Fruit fly (Drosophila melanogaster) whole organism, embryonic: ENCODE results near the gene Polr2I.

Experiments used
- CG10147 ChIP-seq: fragments of 200-800 bp; sonication (Bioruptor generic); optimal IDR thresholded peaks from 2 replicates; lab custom pipeline; 2019; ENCODE audit warnings: missing biosample characterization, mild to moderate bottlenecking, missing genetic modification characterization, moderate library complexity
- CG10366 ChIP-seq: fragments of 200-800 bp; sonication (Bioruptor generic); IDR thresholded peaks from 2 replicates; pipeline ENCODE4 v1.3.6; 2022; ENCODE audit warnings: missing biosample characterization, missing genetic modification characterization
- CG10979 ChIP-seq: fragments of 200-800 bp; sonication (Bioruptor generic); optimal IDR thresholded peaks from 2 replicates; lab custom pipeline; 2018; ENCODE audit warnings: missing biosample characterization, mild to moderate bottlenecking, missing genetic modification characterization, moderate library complexity
- CG12659 ChIP-seq: fragments of 200-800 bp; sonication (Bioruptor generic); optimal IDR thresholded peaks from 3 replicates; lab custom pipeline; 2017; ENCODE audit warnings: mild to moderate bottlenecking, missing biosample characterization, missing genetic modification reagents, missing genetic modification characterization
- CG14710 ChIP-seq: fragments of 200-800 bp; sonication (Bioruptor generic); optimal IDR thresholded peaks from 3 replicates; lab custom pipeline; 2019; ENCODE audit warnings: missing biosample characterization, mild to moderate bottlenecking, missing genetic modification characterization, moderate library complexity
- CG17359 ChIP-seq: fragments of 200-800 bp; sonication (Bioruptor generic); optimal IDR thresholded peaks from 3 replicates; lab custom pipeline; 2018; ENCODE audit warnings: missing biosample characterization, mild to moderate bottlenecking, missing genetic modification characterization, moderate library complexity
- CG17829 ChIP-seq: fragments of 200-800 bp; optimal IDR thresholded peaks from 2 replicates; lab custom pipeline; 2019; ENCODE audit warnings: missing biosample characterization, mild to moderate bottlenecking, missing genetic modification characterization, moderate library complexity
- CG18599 ChIP-seq: fragments of 200-800 bp; sonication (Bioruptor generic); optimal IDR thresholded peaks from 3 replicates; lab custom pipeline; 2017; ENCODE audit warnings: missing biosample characterization, missing genetic modification characterization, mild to moderate bottlenecking, moderate library complexity, missing genetic modification reagents
- CG2120 ChIP-seq: fragments of 200-800 bp; sonication (Bioruptor generic); optimal IDR thresholded peaks from 3 replicates; lab custom pipeline; 2016; ENCODE audit warnings: missing biosample characterization, missing genetic modification characterization
- CG31441 ChIP-seq: fragments of 200-800 bp; sonication (Bioruptor generic); IDR thresholded peaks from 2 replicates; pipeline ENCODE4 v1.3.6; 2022; ENCODE audit warnings: missing biosample characterization, missing genetic modification characterization
- CG3281 ChIP-seq: fragments of 200-800 bp; sonication (Bioruptor generic); optimal IDR thresholded peaks from 3 replicates; lab custom pipeline; 2017; ENCODE audit warnings: missing biosample characterization, mild to moderate bottlenecking, missing genetic modification characterization
- CG34376 ChIP-seq: fragments of 200-800 bp; sonication (Bioruptor generic); optimal IDR thresholded peaks from 2 replicates; lab custom pipeline; 2018; ENCODE audit warnings: missing biosample characterization, mild to moderate bottlenecking, missing genetic modification characterization
- CG6854 ChIP-seq: fragments of 200-800 bp; sonication (Bioruptor generic); optimal IDR thresholded peaks from 3 replicates; lab custom pipeline; 2017; ENCODE audit warnings: missing biosample characterization, mild to moderate bottlenecking, missing genetic modification characterization
- CG7372 ChIP-seq: fragments of 200-800 bp; sonication (Bioruptor generic); IDR thresholded peaks from 2 replicates; pipeline ENCODE4 v1.3.6; 2022; ENCODE audit warnings: missing biosample characterization, missing genetic modification characterization
- CG8924 ChIP-seq: fragments of 200-800 bp; optimal IDR thresholded peaks from 3 replicates; lab custom pipeline; 2019; ENCODE audit warnings: missing biosample characterization, mild to moderate bottlenecking, missing genetic modification characterization, moderate library complexity
- CG9876 ChIP-seq: fragments of 200-800 bp; sonication (Bioruptor generic); optimal IDR thresholded peaks from 2 replicates; lab custom pipeline; 2016; ENCODE audit warnings: missing biosample characterization, missing genetic modification characterization
- D ChIP-seq, 2 experiments: fragments of 200-800 bp in 1 of 2; fragments of >200 bp in 1 of 2; sonication (Bioruptor generic) in 1 of 2; optimal IDR thresholded peaks; 2 replicates in 1 of 2; 3 replicates in 1 of 2; lab custom pipeline; 2017; ENCODE audit warnings: mild to moderate bottlenecking in 1 of 2, missing biosample characterization in 1 of 2, missing genetic modification characterization in 1 of 2, missing genetic modification reagents in 1 of 2
- D19A ChIP-seq: fragments of 200-800 bp; optimal IDR thresholded peaks from 3 replicates; lab custom pipeline; 2019; ENCODE audit warnings: missing biosample characterization, mild to moderate bottlenecking, missing genetic modification characterization, moderate library complexity
- Eip74EF ChIP-seq, 2 experiments: fragments of 200-800 bp in 1 of 2; fragments of >200 bp in 1 of 2; sonication (Bioruptor generic) in 1 of 2; optimal IDR thresholded peaks; 2 replicates each; lab custom pipeline; 2017 to 2019; ENCODE audit warnings: missing biosample characterization in 2 of 2, missing genetic modification characterization in 2 of 2, mild to moderate bottlenecking in 1 of 2, moderate library complexity in 1 of 2
- Fer1 ChIP-seq: fragments of 200-800 bp; sonication (Bioruptor generic); optimal IDR thresholded peaks from 2 replicates; lab custom pipeline; 2017; ENCODE audit warnings: missing biosample characterization, mild to moderate bottlenecking, missing genetic modification characterization
- Fer3 ChIP-seq: fragments of 200-800 bp; sonication (Bioruptor generic); optimal IDR thresholded peaks from 2 replicates; lab custom pipeline; 2018; ENCODE audit warnings: missing biosample characterization, mild to moderate bottlenecking, missing genetic modification characterization, moderate library complexity
- Hand ChIP-seq: fragments of 200-800 bp; sonication (Bioruptor generic); optimal IDR thresholded peaks from 2 replicates; lab custom pipeline; 2017; ENCODE audit warnings: mild to moderate bottlenecking, missing biosample characterization, missing genetic modification reagents, missing genetic modification characterization
- Hr39 ChIP-seq: fragments of >200 bp; optimal IDR thresholded peaks from 2 replicates; lab custom pipeline; 2017
- Hr51 ChIP-seq, 2 experiments: fragments of 200-800 bp; sonication (Bioruptor generic); optimal IDR thresholded peaks; 2 replicates in 1 of 2; 3 replicates in 1 of 2; lab custom pipeline; 2016 to 2018; ENCODE audit warnings: missing biosample characterization in 2 of 2, missing genetic modification characterization in 2 of 2, mild to moderate bottlenecking in 1 of 2, moderate library complexity in 1 of 2
- Lim3 ChIP-seq: fragments of 200-800 bp; sonication (Bioruptor generic); IDR thresholded peaks from 2 replicates; pipeline ENCODE4 v1.3.6; 2022; ENCODE audit warnings: missing biosample characterization, missing genetic modification characterization
- Med ChIP-seq: fragments of 200-800 bp; sonication (Bioruptor generic); peaks from one replicate; lab custom pipeline; 2016; ENCODE audit warnings: missing biosample characterization, missing genetic modification characterization, mild to moderate bottlenecking, inconsistent platforms, moderate library complexity
- NC2β ChIP-seq: fragments of 200-800 bp; sonication (Bioruptor generic); optimal IDR thresholded peaks from 2 replicates; lab custom pipeline; 2016; ENCODE audit warnings: missing biosample characterization, missing genetic modification characterization
- Ssrp ChIP-seq: fragments of 200-800 bp; sonication (Bioruptor generic); optimal IDR thresholded peaks from 2 replicates; lab custom pipeline; 2018; ENCODE audit warnings: missing biosample characterization, mild to moderate bottlenecking, missing genetic modification characterization, moderate library complexity
- Stat92E ChIP-seq, 3 experiments: fragments of >200 bp in 2 of 3; fragments of 200-800 bp in 1 of 3; sonication (Bioruptor generic) in 1 of 3; optimal IDR thresholded peaks; 2 replicates each; lab custom pipeline; 2017 to 2019; ENCODE audit warnings: missing biosample characterization in 3 of 3, missing genetic modification characterization in 3 of 3, mild to moderate bottlenecking in 1 of 3, moderate library complexity in 1 of 3
- Trl ChIP-seq, 3 experiments: fragments of >200 bp in 2 of 3; fragments of 200-800 bp in 1 of 3; sonication (Bioruptor generic) in 1 of 3; optimal IDR thresholded peaks; 2 replicates in 1 of 3; 3 replicates in 2 of 3; lab custom pipeline; 2016 to 2017; ENCODE audit warnings: missing biosample characterization in 1 of 3, missing genetic modification characterization in 1 of 3
- Xbp1 ChIP-seq: fragments of 200-800 bp; sonication (Bioruptor generic); optimal IDR thresholded peaks from 3 replicates; lab custom pipeline; 2016; ENCODE audit warnings: missing biosample characterization, mild to moderate bottlenecking, missing genetic modification characterization
- al ChIP-seq: fragments of 200-800 bp; sonication (Bioruptor generic); IDR thresholded peaks from 2 replicates; pipeline ENCODE4 v1.3.6; 2022; ENCODE audit warnings: missing biosample characterization, missing genetic modification characterization
- ash1 ChIP-seq: fragments of 200-800 bp; sonication (Bioruptor generic); optimal IDR thresholded peaks from 2 replicates; lab custom pipeline; 2018; ENCODE audit warnings: missing biosample characterization, mild to moderate bottlenecking, missing genetic modification characterization
- dpn ChIP-seq, 2 experiments: fragments of 200-800 bp; sonication (Bioruptor generic); optimal IDR thresholded peaks; 3 replicates each; lab custom pipeline; 2016; ENCODE audit warnings: missing biosample characterization in 2 of 2, missing genetic modification characterization in 2 of 2
- esg ChIP-seq: fragments of 200-800 bp; sonication (Bioruptor generic); conservative IDR thresholded peaks from 2 replicates; pipeline ENCODE4 v1.3.6; 2022; ENCODE audit warnings: missing biosample characterization, missing genetic modification characterization
- fu2 ChIP-seq: fragments of 200-800 bp; sonication (Bioruptor generic); optimal IDR thresholded peaks from 2 replicates; lab custom pipeline; 2016; ENCODE audit warnings: missing biosample characterization, missing genetic modification characterization
- gce ChIP-seq: fragments of 200-800 bp; sonication (Bioruptor generic); IDR thresholded peaks from 3 replicates; pipeline ENCODE4 v1.3.6; 2022; ENCODE audit warnings: missing biosample characterization, missing genetic modification characterization
- grau ChIP-seq: fragments of 200-800 bp; optimal IDR thresholded peaks from 3 replicates; lab custom pipeline; 2019; ENCODE audit warnings: missing biosample characterization, mild to moderate bottlenecking, missing genetic modification characterization, moderate library complexity
- gsb-n ChIP-seq: fragments of 200-800 bp; sonication (Bioruptor generic); optimal IDR thresholded peaks from 3 replicates; lab custom pipeline; 2018; ENCODE audit warnings: missing biosample characterization, mild to moderate bottlenecking, missing genetic modification characterization
- lab ChIP-seq: fragments of 200-800 bp; sonication (Bioruptor generic); optimal IDR thresholded peaks from 3 replicates; lab custom pipeline; 2017; ENCODE audit warnings: missing biosample characterization, missing genetic modification characterization, mild to moderate bottlenecking, moderate library complexity, missing genetic modification reagents
- nau ChIP-seq: fragments of 200-800 bp; sonication (Bioruptor generic); optimal IDR thresholded peaks from 3 replicates; lab custom pipeline; 2017; ENCODE audit warnings: missing biosample characterization, mild to moderate bottlenecking, missing genetic modification characterization, missing genetic modification reagents
- ro ChIP-seq: fragments of 200-800 bp; sonication (Bioruptor generic); IDR thresholded peaks from 2 replicates; pipeline ENCODE4 v1.3.6; 2022; ENCODE audit warnings: missing biosample characterization, missing genetic modification characterization
- schlank ChIP-seq: fragments of 200-800 bp; sonication (Bioruptor generic); optimal IDR thresholded peaks from 2 replicates; lab custom pipeline; 2018; ENCODE audit warnings: missing biosample characterization, mild to moderate bottlenecking, missing genetic modification characterization
- scrt ChIP-seq: fragments of 200-800 bp; sonication (Bioruptor generic); optimal IDR thresholded peaks from 2 replicates; lab custom pipeline; 2018; ENCODE audit warnings: missing biosample characterization, mild to moderate bottlenecking, missing genetic modification characterization, moderate library complexity
- stc ChIP-seq: fragments of 200-800 bp; sonication (Bioruptor generic); IDR thresholded peaks from 2 replicates; pipeline ENCODE4 v1.3.6; 2022; ENCODE audit warnings: missing biosample characterization, missing genetic modification characterization
- tna ChIP-seq: fragments of 200-800 bp; sonication (Bioruptor generic); IDR thresholded peaks from 2 replicates; pipeline ENCODE4 v1.3.6; 2022; ENCODE audit warnings: missing biosample characterization, missing genetic modification characterization; ENCODE audit not compliant: partially characterized antibody
- z ChIP-seq: fragments of 200-800 bp; sonication (Bioruptor generic); IDR thresholded peaks from 3 replicates; pipeline ENCODE4 v1.3.6; 2022; ENCODE audit warnings: missing biosample characterization, missing genetic modification characterization
- zfh2 ChIP-seq: fragments of 200-800 bp; sonication (Bioruptor generic); optimal IDR thresholded peaks from 2 replicates; lab custom pipeline; 2016; ENCODE audit warnings: missing biosample characterization, missing genetic modification characterization

Gene Polr2I

DNA sequence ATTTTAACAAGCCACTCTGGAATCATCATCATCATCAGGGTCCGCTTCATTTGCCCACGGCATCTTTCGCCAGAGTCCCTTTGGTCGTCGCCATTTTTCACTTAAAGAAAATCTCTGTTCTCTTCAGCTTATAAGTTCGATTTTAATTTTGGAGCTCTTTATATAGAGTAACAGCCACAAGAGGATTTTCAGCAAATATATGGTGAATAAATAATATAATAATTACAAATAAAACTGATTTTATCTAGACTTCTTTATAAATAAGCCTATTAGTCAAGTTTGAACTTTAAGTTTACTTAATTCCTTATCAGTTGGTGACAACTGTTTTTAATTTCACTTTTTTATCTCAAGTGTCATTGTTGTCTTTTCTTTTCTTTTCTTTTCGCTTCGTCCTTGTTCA, 39.6 kb downstream of the Polr2I start (continued):
- TF ChIP-seq Fer3 (peak; percentile 0), gce (GFP tag; lab: Robert Waterston, UW) (no peak), ro (GFP tag; lab: Robert Waterston, UW) (no peak), Lim3 (GFP tag; lab: Robert Waterston, UW) (no peak), tna (GFP tag; lab: Robert Waterston, UW) (no peak), CG3281 (GFP tag; lab: Kevin White, UChicago) (peak; percentile 10), CG10366 (no peak), Hr39 (no peak), zfh2 (GFP tag; lab: Kevin White, UChicago) (no peak), CG2120 (GFP tag; lab: Kevin White, UChicago) (peak; percentile 13), CG8924 (tag; lab: Kevin White, UChicago) (peak; percentile 10), grau (tag; lab: Kevin White, UChicago) (peak; percentile 41), CG31441 (GFP tag; lab: Robert Waterston, UW) (0 out of 2 replicates have a peak, but pooled peaks have one; percentile 11), CG18599 (GFP tag; lab: Kevin White, UChicago) (peak; percentile 69), lab (GFP tag; lab: Kevin White, UChicago) (peak; percentile 51), esg (GFP tag; lab: Robert Waterston, UW) (no peak), NC2β (GFP tag; lab: Kevin White, UChicago) (no peak)

DNA sequence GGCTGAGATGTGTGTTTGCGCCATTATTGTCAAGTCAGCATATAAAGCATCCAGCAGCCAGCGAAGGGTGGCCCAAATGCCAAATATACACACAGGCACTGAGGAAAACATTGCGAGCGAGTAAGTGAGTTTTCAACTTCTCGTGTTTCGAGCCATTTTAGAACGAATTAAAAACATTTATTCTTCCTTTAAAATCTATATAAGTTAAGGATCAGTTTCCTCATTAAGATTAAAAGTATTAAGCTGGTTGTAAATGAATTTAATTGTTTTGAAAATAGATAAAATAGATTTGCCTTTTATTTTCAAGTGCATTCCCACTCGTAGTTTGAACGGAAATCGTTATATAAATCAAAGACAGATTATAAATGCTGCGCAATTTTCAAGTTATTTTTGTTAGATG, 42.5 kb downstream of the Polr2I start:
- TF ChIP-seq CG10979 (tag; lab: Kevin White, UChicago) (peak; percentile 39), Med (GFP tag; lab: Kevin White, UChicago) (peak; percentile 83), al (GFP tag; lab: Robert Waterston, UW) (no peak), ash1 (GFP tag; lab: Kevin White, UChicago) (no peak), Fer1 (GFP tag; lab: Kevin White, UChicago) (peak; percentile 57), CG14710 (tag; lab: Kevin White, UChicago) (peak; percentile 16), gsb-n (peak; percentile 10), CG7372 (GFP tag; lab: Robert Waterston, UW) (0 out of 2 replicates have a peak, but pooled peaks have one; percentile 16), Hr51 (GFP tag; optimal IDR thresholded peaks at IDR 0.05; lab: Kevin White, UChicago) (peak in 1 of 2 experiments; percentile 66), stc (0 out of 2 replicates have a peak, but pooled peaks have one; percentile 10), Ssrp (peak; percentile 22), CG17829 (peak; percentile 8), dpn (GFP tag; optimal IDR thresholded peaks at IDR 0.05; lab: Kevin White, UChicago) (peak in 1 of 2 experiments; percentile 12), Eip74EF (GFP tag; optimal IDR thresholded peaks at IDR 0.05; lab: Kevin White, UChicago) (peak in 1 of 2 experiments; percentile 16), scrt (GFP tag; lab: Kevin White, UChicago) (peak; percentile 9), Xbp1 (GFP tag; lab: Kevin White, UChicago) (peak; percentile 39), CG6854 (GFP tag; lab: Kevin White, UChicago) (peak; percentile 37), CG34376 (GFP tag; lab: Kevin White, UChicago) (no peak), D (optimal IDR thresholded peaks at IDR 0.05; lab: Kevin White, UChicago) (no peak), D (GFP tag; optimal IDR thresholded peaks at IDR 0.05; lab: Kevin White, UChicago) (peak; percentile 13), schlank (tag; lab: Kevin White, UChicago) (no peak), Trl (optimal IDR thresholded peaks at IDR 0.05; lab: Kevin White, UChicago) (no peak), Trl (GFP tag; optimal IDR thresholded peaks at IDR 0.05; lab: Kevin White, UChicago) (no peak), nau (GFP tag; lab: Kevin White, UChicago) (no peak), Stat92E (GFP tag; optimal IDR thresholded peaks at IDR 0.05; lab: Kevin White, UChicago) (no peak), z (GFP tag; lab: Robert Waterston, UW) (no peak), CG17359 (tag; lab: Kevin White, UChicago) (peak; percentile 46), D19A (tag; lab: Kevin White, UChicago) (peak; percentile 28), fu2 (GFP tag; lab: Kevin White, UChicago) (no peak), Hand (GFP tag; lab: Kevin White, UChicago) (peak; percentile 50), CG12659 (peak; percentile 16), CG9876 (GFP tag; lab: Kevin White, UChicago) (no peak), CG10147 (peak; percentile 3)
